Fruit fly (Drosophila melanogaster) whole organism, prepupa: ENCODE data around the gene squ.

ENCODE experiments used
- Blimp-1 ChIP-seq: fragments of 200-800 bp; sonication (Bioruptor generic); optimal IDR thresholded peaks from 3 replicates; lab custom pipeline; 2017; ENCODE audit warnings: missing biosample characterization, missing genetic modification characterization, mild to moderate bottlenecking, moderate library complexity, missing genetic modification reagents
- CG10631 ChIP-seq: fragments of 200-800 bp; sonication (Bioruptor generic); optimal IDR thresholded peaks from 2 replicates; lab custom pipeline; 2016; ENCODE audit warnings: missing biosample characterization, missing genetic modification characterization
- CG11294 ChIP-seq: fragments of 200-800 bp; sonication (Bioruptor generic); IDR thresholded peaks from 2 replicates; pipeline ENCODE4 v1.3.6; 2022; ENCODE audit warnings: missing biosample characterization, missing genetic modification characterization
- CG11762 ChIP-seq: fragments of 200-800 bp; sonication (Bioruptor generic); optimal IDR thresholded peaks from 3 replicates; lab custom pipeline; 2016; ENCODE audit warnings: missing biosample characterization, missing genetic modification characterization; ENCODE audit not compliant: insufficient read depth
- CG11902 ChIP-seq: fragments of 200-800 bp; sonication (Bioruptor generic); optimal IDR thresholded peaks from 3 replicates; lab custom pipeline; 2016; ENCODE audit warnings: missing biosample characterization, missing genetic modification characterization
- CG15336 ChIP-seq: fragments of 200-800 bp; sonication (Bioruptor generic); IDR thresholded peaks from 2 replicates; pipeline ENCODE4 v1.3.6; 2022; ENCODE audit warnings: missing biosample characterization, missing genetic modification characterization
- CG1621 ChIP-seq: fragments of 200-800 bp; sonication (Bioruptor generic); optimal IDR thresholded peaks from 3 replicates; lab custom pipeline; 2018; ENCODE audit warnings: missing biosample characterization, mild to moderate bottlenecking, missing genetic modification characterization
- CG3032 ChIP-seq: fragments of 200-800 bp; optimal IDR thresholded peaks from 2 replicates; lab custom pipeline; 2019; ENCODE audit warnings: missing biosample characterization, mild to moderate bottlenecking, missing genetic modification characterization, moderate library complexity
- CG31627 ChIP-seq: fragments of 200-800 bp; sonication (Bioruptor generic); optimal IDR thresholded peaks from 3 replicates; lab custom pipeline; 2016; ENCODE audit warnings: missing biosample characterization, missing genetic modification characterization
- CG32006 ChIP-seq: fragments of 200-800 bp; sonication (Bioruptor generic); optimal IDR thresholded peaks from 3 replicates; lab custom pipeline; 2017; ENCODE audit warnings: missing biosample characterization, mild to moderate bottlenecking, missing genetic modification characterization
- CG34406 ChIP-seq: fragments of 200-800 bp; sonication (Bioruptor generic); optimal IDR thresholded peaks from 3 replicates; lab custom pipeline; 2016; ENCODE audit warnings: missing biosample characterization, missing genetic modification characterization
- CG4318 ChIP-seq: fragments of 200-800 bp; sonication (Bioruptor generic); optimal IDR thresholded peaks from 3 replicates; lab custom pipeline; 2017; ENCODE audit warnings: missing biosample characterization, mild to moderate bottlenecking, missing genetic modification characterization
- CG6163 ChIP-seq: fragments of 200-800 bp; sonication (Bioruptor generic); IDR thresholded peaks from 3 replicates; pipeline ENCODE4 v1.3.6; 2022; ENCODE audit warnings: missing biosample characterization, missing genetic modification characterization
- CG6276 ChIP-seq: fragments of 200-800 bp; sonication (Bioruptor generic); optimal IDR thresholded peaks from 2 replicates; lab custom pipeline; 2017; ENCODE audit warnings: missing biosample characterization, mild to moderate bottlenecking, missing genetic modification characterization
- CG6792 ChIP-seq: fragments of 200-800 bp; sonication (Bioruptor generic); optimal IDR thresholded peaks from 3 replicates; lab custom pipeline; 2016; ENCODE audit warnings: missing biosample characterization, missing genetic modification characterization
- CG6808 ChIP-seq: fragments of 200-800 bp; sonication (Bioruptor generic); optimal IDR thresholded peaks from 3 replicates; lab custom pipeline; 2017; ENCODE audit warnings: missing biosample characterization, missing genetic modification characterization, mild to moderate bottlenecking, moderate library complexity, missing genetic modification reagents
- CG6854 ChIP-seq: fragments of 200-800 bp; sonication (Bioruptor generic); optimal IDR thresholded peaks from 2 replicates; lab custom pipeline; 2017; ENCODE audit warnings: missing biosample characterization, mild to moderate bottlenecking, missing genetic modification characterization
- CG7368 ChIP-seq: fragments of 200-800 bp; sonication (Bioruptor generic); optimal IDR thresholded peaks from 3 replicates; lab custom pipeline; 2016; ENCODE audit warnings: missing biosample characterization, missing genetic modification characterization
- CG8119 ChIP-seq: fragments of 200-800 bp; sonication (Bioruptor generic); IDR thresholded peaks from 3 replicates; pipeline ENCODE4 v1.3.6; 2022; ENCODE audit warnings: missing biosample characterization, missing genetic modification characterization
- CG8319 ChIP-seq: fragments of 200-800 bp; sonication (Bioruptor generic); optimal IDR thresholded peaks from 3 replicates; lab custom pipeline; 2016; ENCODE audit warnings: missing biosample characterization, missing genetic modification characterization
- Eip75B ChIP-seq: fragments of 200-800 bp; sonication (Bioruptor generic); optimal IDR thresholded peaks from 3 replicates; lab custom pipeline; 2016; ENCODE audit warnings: missing biosample characterization, missing genetic modification characterization
- Eip78C ChIP-seq: fragments of 200-800 bp; sonication (Bioruptor generic); peaks from one replicate; lab custom pipeline; 2016; ENCODE audit warnings: missing biosample characterization, missing genetic modification characterization
- Ets96B ChIP-seq: fragments of 200-800 bp; optimal IDR thresholded peaks from 2 replicates; lab custom pipeline; 2019; ENCODE audit warnings: missing biosample characterization, mild to moderate bottlenecking, missing genetic modification characterization, moderate library complexity
- Gug ChIP-seq: fragments of 200-800 bp; sonication (Bioruptor generic); IDR thresholded peaks from 2 replicates; pipeline ENCODE4 v1.3.6; 2022; ENCODE audit warnings: missing biosample characterization, missing genetic modification characterization
- Hr38 ChIP-seq: sonication (Bioruptor generic); optimal IDR thresholded peaks from 2 replicates; lab custom pipeline; 2016; ENCODE audit warnings: missing biosample characterization, missing genetic modification characterization
- Hr39 ChIP-seq: fragments of 200-800 bp; sonication (Bioruptor generic); optimal IDR thresholded peaks from 2 replicates; lab custom pipeline; 2016; ENCODE audit warnings: missing biosample characterization, missing genetic modification characterization
- Hr4 ChIP-seq: fragments of 200-800 bp; sonication (Bioruptor generic); optimal IDR thresholded peaks from 3 replicates; lab custom pipeline; 2016; ENCODE audit warnings: missing biosample characterization, missing genetic modification characterization
- Met ChIP-seq: fragments of 200-800 bp; sonication (Bioruptor generic); optimal IDR thresholded peaks from 3 replicates; lab custom pipeline; 2016; ENCODE audit warnings: missing biosample characterization, missing genetic modification characterization
- Sox102F ChIP-seq: fragments of 200-800 bp; sonication (Bioruptor generic); optimal IDR thresholded peaks from 2 replicates; lab custom pipeline; 2016; ENCODE audit warnings: missing biosample characterization, mild to moderate bottlenecking, missing genetic modification characterization
- Sox14 ChIP-seq: fragments of 200-800 bp; sonication (Bioruptor generic); optimal IDR thresholded peaks from 3 replicates; lab custom pipeline; 2016; ENCODE audit warnings: missing biosample characterization, missing genetic modification characterization
- Sox15 ChIP-seq: fragments of 200-800 bp; sonication (Bioruptor generic); optimal IDR thresholded peaks from 3 replicates; lab custom pipeline; 2016; ENCODE audit warnings: missing biosample characterization, missing genetic modification characterization
- achi ChIP-seq: fragments of 200-800 bp; sonication (Bioruptor generic); optimal IDR thresholded peaks from 3 replicates; lab custom pipeline; 2016; ENCODE audit warnings: missing biosample characterization, missing genetic modification characterization
- acj6 ChIP-seq: fragments of 200-800 bp; sonication (Bioruptor generic); optimal IDR thresholded peaks from 3 replicates; lab custom pipeline; 2016; ENCODE audit warnings: missing biosample characterization, missing genetic modification characterization
- cyc ChIP-seq: fragments of 200-800 bp; sonication (Bioruptor generic); optimal IDR thresholded peaks from 3 replicates; lab custom pipeline; 2016; ENCODE audit warnings: missing biosample characterization, missing genetic modification characterization
- dac ChIP-seq: fragments of 200-800 bp; sonication (Bioruptor generic); optimal IDR thresholded peaks from 2 replicates; lab custom pipeline; 2017; ENCODE audit warnings: missing biosample characterization, mild to moderate bottlenecking, missing genetic modification characterization
- dsx ChIP-seq: fragments of 200-800 bp; optimal IDR thresholded peaks from 3 replicates; lab custom pipeline; 2019; ENCODE audit warnings: missing biosample characterization, mild to moderate bottlenecking, missing genetic modification characterization, moderate library complexity; ENCODE audit not compliant: poor library complexity, severe bottlenecking
- esn ChIP-seq: fragments of 200-800 bp; sonication (Bioruptor generic); optimal IDR thresholded peaks from 2 replicates; lab custom pipeline; 2016; ENCODE audit warnings: missing biosample characterization, mild to moderate bottlenecking, missing genetic modification characterization, moderate library complexity
- fkh ChIP-seq: fragments of 200-800 bp; sonication (Bioruptor generic); optimal IDR thresholded peaks from 3 replicates; lab custom pipeline; 2017; ENCODE audit warnings: missing biosample characterization, mild to moderate bottlenecking, missing genetic modification characterization, moderate library complexity
- pdm3 ChIP-seq: fragments of 200-800 bp; sonication (Bioruptor generic); optimal IDR thresholded peaks from 3 replicates; lab custom pipeline; 2016; ENCODE audit warnings: missing biosample characterization, missing genetic modification characterization
- spab ChIP-seq: fragments of 200-800 bp; sonication (Bioruptor generic); optimal IDR thresholded peaks from 2 replicates; lab custom pipeline; 2017; ENCODE audit warnings: missing biosample characterization, mild to moderate bottlenecking, missing genetic modification characterization, missing genetic modification reagents
- ss ChIP-seq, 2 experiments: fragments of 200-800 bp; sonication (Bioruptor generic); optimal IDR thresholded peaks; 2 replicates in 1 of 2; 3 replicates in 1 of 2; lab custom pipeline; 2017 to 2018; ENCODE audit warnings: mild to moderate bottlenecking in 2 of 2, missing biosample characterization in 2 of 2, missing genetic modification characterization in 2 of 2, moderate library complexity in 1 of 2
- topi ChIP-seq: fragments of 200-800 bp; sonication (Bioruptor generic); optimal IDR thresholded peaks from 3 replicates; lab custom pipeline; 2016; ENCODE audit warnings: missing biosample characterization, missing genetic modification characterization
- vri ChIP-seq: fragments of 200-800 bp; sonication (Bioruptor generic); optimal IDR thresholded peaks from 3 replicates; lab custom pipeline; 2016; ENCODE audit warnings: missing biosample characterization, mild to moderate bottlenecking, missing genetic modification characterization

squ gene

DNA sequence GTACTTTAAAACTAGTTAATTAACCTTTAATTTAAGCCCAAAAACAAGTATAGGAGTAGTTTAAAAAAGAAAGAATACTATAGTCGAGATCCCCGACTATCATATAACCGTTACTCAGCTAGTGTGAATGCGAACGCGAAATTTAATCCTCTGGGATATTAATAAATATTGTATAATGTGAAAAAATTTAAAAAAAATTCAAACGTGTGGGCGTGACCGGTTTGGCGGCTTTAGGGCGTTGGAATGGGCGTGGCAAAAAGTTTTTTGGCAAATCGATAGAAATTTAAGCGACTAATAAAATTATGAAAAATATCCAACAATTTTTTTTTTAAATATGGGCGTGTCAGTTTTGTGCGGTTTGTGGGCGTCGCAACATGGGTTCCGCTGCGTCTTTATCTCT, 781 bp upstream of the squ start:
- TF ChIP-seq vri (GFP tag; lab: Kevin White, UChicago): no peak
- TF ChIP-seq CG11762 (GFP tag; lab: Kevin White, UChicago): no peak
- no peak for TF ChIP-seq CG4318 (GFP tag; lab: Kevin White, UChicago)
- TF ChIP-seq fkh: no peak
- no peak for TF ChIP-seq Eip78C (GFP tag; lab: Kevin White, UChicago)
- TF ChIP-seq CG8319 (GFP tag; lab: Kevin White, UChicago): no peak
- no peak for TF ChIP-seq spab
- TF ChIP-seq CG11294: no peak
- no peak for TF ChIP-seq CG7368 (GFP tag; lab: Kevin White, UChicago)
- TF ChIP-seq CG3032 (tag; lab: Kevin White, UChicago): no peak
- TF ChIP-seq CG6854 (GFP tag; lab: Kevin White, UChicago): no peak
- TF ChIP-seq CG6808 (GFP tag; lab: Kevin White, UChicago): no peak
- TF ChIP-seq ss (GFP tag; optimal IDR thresholded peaks at IDR 0.05; lab: Kevin White, UChicago): no peak
- TF ChIP-seq topi (GFP tag; lab: Kevin White, UChicago): no peak
- no peak for TF ChIP-seq CG1621
- TF ChIP-seq CG11902 (GFP tag; lab: Kevin White, UChicago): no peak
- TF ChIP-seq CG8119 (GFP tag; lab: Robert Waterston, UW): no peak
- TF ChIP-seq CG15336 (GFP tag; lab: Robert Waterston, UW): no peak
- no peak for TF ChIP-seq pdm3 (GFP tag; lab: Kevin White, UChicago)
- no peak for TF ChIP-seq CG6163 (GFP tag; lab: Robert Waterston, UW)

DNA sequence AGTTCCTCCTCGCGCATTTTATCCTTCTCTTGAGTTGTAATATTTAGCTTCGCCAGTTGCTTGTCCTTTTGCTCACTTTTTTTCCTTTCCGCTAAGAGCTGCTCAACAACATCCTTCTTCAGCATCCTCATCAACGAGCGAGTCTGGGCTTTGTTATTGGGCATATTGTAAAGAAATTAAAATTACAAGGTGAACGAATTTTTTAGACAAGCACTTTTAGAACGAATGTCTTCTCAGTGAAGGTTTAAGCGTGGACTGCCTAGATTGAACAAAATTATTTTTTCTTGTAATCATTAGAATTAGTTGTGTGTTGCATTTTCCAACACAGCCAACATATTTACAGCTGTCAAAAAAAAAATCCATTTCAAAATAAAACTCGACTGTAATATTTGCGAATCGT, 2.3 kb downstream of the squ start, which contains the start of gene CG33552:
Gene CG33552 (plus strand): TSS at position 301 of the 400 bp plus-strand sequence.
- TF ChIP-seq Eip78C (GFP tag; lab: Kevin White, UChicago): no peak

DNA sequence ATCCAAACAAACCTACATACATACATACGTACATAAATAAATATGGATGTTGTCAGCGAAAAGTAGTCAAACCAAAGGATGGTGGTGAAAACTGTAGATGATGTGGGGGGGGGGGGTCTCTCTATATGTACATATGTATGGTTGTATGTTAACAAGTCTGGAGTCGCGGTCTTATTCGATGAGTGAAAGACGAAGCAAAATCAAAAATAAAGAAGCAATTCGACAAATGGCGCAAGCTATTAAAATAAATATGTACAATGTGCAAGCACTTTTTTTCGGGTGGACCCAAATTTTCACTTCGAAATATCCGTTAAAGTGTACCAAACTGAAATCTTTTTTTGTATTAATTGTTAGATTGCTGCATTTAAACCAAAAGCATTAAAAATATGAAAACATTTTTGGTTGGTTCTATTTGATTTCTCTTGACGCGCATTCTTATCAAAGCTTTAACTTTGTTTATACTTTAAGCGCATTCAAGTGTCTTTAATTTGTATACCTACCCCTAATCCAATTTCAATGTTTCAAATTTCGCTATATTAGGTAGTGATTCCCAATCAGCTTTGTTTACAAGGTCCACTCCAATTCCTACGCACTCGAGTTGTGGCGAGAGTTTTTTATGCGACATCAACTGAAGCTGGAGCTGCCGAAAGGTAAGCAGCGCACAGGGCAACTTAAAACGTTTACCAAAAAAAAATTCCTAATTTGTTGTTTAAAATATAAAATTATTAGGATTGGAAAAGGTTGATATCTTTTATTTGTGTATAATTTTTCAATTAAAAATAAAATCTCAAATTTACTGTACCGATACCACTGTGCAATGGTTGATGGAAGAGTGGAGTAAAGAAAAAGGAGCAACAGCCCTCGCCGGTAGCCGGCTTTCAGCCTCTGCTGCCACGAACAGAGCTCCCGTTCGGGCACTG, 4.4 kb downstream of the squ start, which contains the start of gene CG31807:
Gene CG31807 (minus strand): TSS at position 51 of the 920 bp plus-strand sequence.
- TF ChIP-seq CG15336 (GFP tag; lab: Robert Waterston, UW) (peak; percentile 97), CG31627 (GFP tag; lab: Kevin White, UChicago) (peak; percentile 91), CG8319 (GFP tag; lab: Kevin White, UChicago) (peak; percentile 87), CG11294 (peak; percentile 45), cyc (peak; percentile 86), CG6792 (GFP tag; lab: Kevin White, UChicago) (peak; percentile 93), CG3032 (tag; lab: Kevin White, UChicago) (peak; percentile 97), CG10631 (GFP tag; lab: Kevin White, UChicago) (peak; percentile 92), dac (GFP tag; lab: Kevin White, UChicago) (peak; percentile 92), Hr39 (GFP tag; lab: Kevin White, UChicago) (peak; percentile 91), Sox102F (GFP tag; lab: Kevin White, UChicago) (peak; percentile 96), Hr4 (peak; percentile 96), fkh (no peak), pdm3 (GFP tag; lab: Kevin White, UChicago) (peak; percentile 96), acj6 (GFP tag; lab: Kevin White, UChicago) (peak; percentile 95), Hr38 (peak; percentile 9), Gug (GFP tag; lab: Robert Waterston, UW) (peak; percentile 65), Blimp-1 (GFP tag; lab: Kevin White, UChicago) (peak; percentile 73), CG6276 (GFP tag; lab: Kevin White, UChicago) (peak; percentile 95), topi (GFP tag; lab: Kevin White, UChicago) (peak; percentile 95), CG32006 (peak; percentile 97), Sox14 (GFP tag; lab: Kevin White, UChicago) (peak; percentile 97), CG6808 (GFP tag; lab: Kevin White, UChicago) (peak; percentile 97), esn (GFP tag; lab: Kevin White, UChicago) (peak; percentile 95), spab (peak; percentile 94), Eip75B (GFP tag; lab: Kevin White, UChicago) (peak; percentile 96), ss (GFP tag; optimal IDR thresholded peaks at IDR 0.05; lab: Kevin White, UChicago) (peak; percentile 96 to 97), achi (GFP tag; lab: Kevin White, UChicago) (peak; percentile 96), Ets96B (tag; lab: Kevin White, UChicago) (peak; percentile 95), Met (GFP tag; lab: Kevin White, UChicago) (peak; percentile 92), CG34406 (GFP tag; lab: Kevin White, UChicago) (peak; percentile 96), dsx (GFP tag; lab: Kevin White, UChicago) (peak; percentile 97), Sox15 (GFP tag; lab: Kevin White, UChicago) (peak; percentile 88), CG4318 (GFP tag; lab: Kevin White, UChicago) (peak; percentile 95), CG11902 (GFP tag; lab: Kevin White, UChicago) (peak; percentile 79)
